Worm (Caenorhabditis elegans): Measurements from ENCODE around the gene dhs-30.

dhs-30 gene

ce11 chrX:17195080-17195479, 40.6 kb downstream of the dhs-30 start, which contains the start of gene B0302.5:
Gene B0302.5 (minus strand): TSS chrX:17195137.
- TF ChIP-seq snpc-4 (tag; optimal IDR thresholded peaks at IDR 0.05) (no peak), zag-1 (tag; optimal IDR thresholded peaks at IDR 0.05) (no peak), sea-2 (GFP tag; optimal IDR thresholded peaks at IDR 0.05) (no peak), fkh-10 (GFP tag; optimal IDR thresholded peaks at IDR 0.05) (no peak), elt-2 (tag; optimal IDR thresholded peaks at IDR 0.05) (peak; percentile 66), nhr-67 (tag; optimal IDR thresholded peaks at IDR 0.05) (no peak), nhr-43 (tag; optimal IDR thresholded peaks at IDR 0.05; ENCODE audit: poor library complexity, severe bottlenecking) (no peak), ama-1 (optimal IDR thresholded peaks at IDR 0.05) (no peak), pha-4 (tag; optimal IDR thresholded peaks at IDR 0.05) (peak; percentile 32), hmg-11 (tag; optimal IDR thresholded peaks at IDR 0.05) (no peak), nhr-28 (tag; optimal IDR thresholded peaks at IDR 0.05) (no peak), elt-3 (tag; optimal IDR thresholded peaks at IDR 0.05) (no peak), ztf-4 (tag; optimal IDR thresholded peaks at IDR 0.05) (no peak), lsy-12 (tag; optimal IDR thresholded peaks at IDR 0.05) (no peak), ceh-9 (tag; optimal IDR thresholded peaks at IDR 0.05) (no peak), aly-2 (tag; optimal IDR thresholded peaks at IDR 0.05) (no peak), egl-27 (tag; optimal IDR thresholded peaks at IDR 0.05) (no peak), pqm-1 (tag; optimal IDR thresholded peaks at IDR 0.05) (peak; percentile 22), unc-62 (GFP tag; optimal IDR thresholded peaks at IDR 0.05) (no peak), elt-1 (tag; optimal IDR thresholded peaks at IDR 0.05) (no peak), tbx-2 (tag; optimal IDR thresholded peaks at IDR 0.05) (no peak), skn-1 (tag; optimal IDR thresholded peaks at IDR 0.05) (peak; percentile 70), nfya-1 (tag; optimal IDR thresholded peaks at IDR 0.05; ENCODE audit: insufficient read depth) (no peak), nhr-12 (tag; optimal IDR thresholded peaks at IDR 0.05) (no peak), ceh-16 (tag; optimal IDR thresholded peaks at IDR 0.05) (no peak)

- TF ChIP-seq zag-1 (tag; optimal IDR thresholded peaks at IDR 0.05) (no peak), pqm-1 (tag; optimal IDR thresholded peaks at IDR 0.05) (no peak), elt-2 (tag; optimal IDR thresholded peaks at IDR 0.05) (peak; percentile 70), lsy-12 (tag; optimal IDR thresholded peaks at IDR 0.05) (no peak), fkh-2 (tag; optimal IDR thresholded peaks at IDR 0.05) (no peak), lin-39 (tag; optimal IDR thresholded peaks at IDR 0.05) (no peak)
Observed at ce11 chrX:17185696-17186430, 49.8 kb downstream of the dhs-30 start, which contains the start of gene sid-3. Gene sid-3 (plus strand): TSS chrX:17186380.

- no peak for TF ChIP-seq unc-62 (GFP tag; optimal IDR thresholded peaks at IDR 0.05)
- no peak for TF ChIP-seq elt-1 (tag; optimal IDR thresholded peaks at IDR 0.05)
- peak; percentile 6 for TF ChIP-seq R02D3.7 (tag; optimal IDR thresholded peaks at IDR 0.05)
- TF ChIP-seq elt-2 (tag; optimal IDR thresholded peaks at IDR 0.05), result peak; percentile 46
- no peak for TF ChIP-seq zag-1 (tag; optimal IDR thresholded peaks at IDR 0.05)
- TF ChIP-seq tbx-2 (tag; optimal IDR thresholded peaks at IDR 0.05), result no peak
- TF ChIP-seq nhr-25 (tag; optimal IDR thresholded peaks at IDR 0.05), result peak; percentile 73
- TF ChIP-seq fkh-2 (tag; optimal IDR thresholded peaks at IDR 0.05), result no peak
- no peak for TF ChIP-seq nhr-43 (tag; optimal IDR thresholded peaks at IDR 0.05; ENCODE audit: poor library complexity, severe bottlenecking)
- no peak for TF ChIP-seq ztf-4 (tag; optimal IDR thresholded peaks at IDR 0.05)
- TF ChIP-seq pqm-1 (tag; optimal IDR thresholded peaks at IDR 0.05), result peak; percentile 55
- peak; percentile 63 for TF ChIP-seq skn-1 (tag; optimal IDR thresholded peaks at IDR 0.05)
- no peak for TF ChIP-seq nhr-76 (tag; optimal IDR thresholded peaks at IDR 0.05)
- peak; percentile 28 for TF ChIP-seq egl-27 (tag; optimal IDR thresholded peaks at IDR 0.05)
- TF ChIP-seq ceh-9 (tag; optimal IDR thresholded peaks at IDR 0.05), result no peak
- no peak for TF ChIP-seq aly-2 (tag; optimal IDR thresholded peaks at IDR 0.05)
- no peak for TF ChIP-seq ama-1 (optimal IDR thresholded peaks at IDR 0.05)
- no peak for TF ChIP-seq nhr-11 (tag; optimal IDR thresholded peaks at IDR 0.05)
- peak; percentile 92 for TF ChIP-seq pha-4 (tag; optimal IDR thresholded peaks at IDR 0.05)
- TF ChIP-seq lin-15B (tag; optimal IDR thresholded peaks at IDR 0.05), result peak; percentile 12
- TF ChIP-seq lsy-12 (tag; optimal IDR thresholded peaks at IDR 0.05), result no peak
- no peak for TF ChIP-seq nhr-12 (tag; optimal IDR thresholded peaks at IDR 0.05)
- no peak for TF ChIP-seq fkh-10 (GFP tag; optimal IDR thresholded peaks at IDR 0.05)
- no peak for TF ChIP-seq ceh-82 (tag; optimal IDR thresholded peaks at IDR 0.05)
- TF ChIP-seq nhr-23 (tag; optimal IDR thresholded peaks at IDR 0.05), result peak; percentile 58
- no peak for TF ChIP-seq eor-1 (tag; optimal IDR thresholded peaks at IDR 0.05)
- no peak for TF ChIP-seq unc-39 (tag; optimal IDR thresholded peaks at IDR 0.05)
- TF ChIP-seq hmg-11 (tag; optimal IDR thresholded peaks at IDR 0.05), result peak; percentile 90
- no peak for TF ChIP-seq fos-1 (tag; optimal IDR thresholded peaks at IDR 0.05)
- TF ChIP-seq snpc-4 (tag; optimal IDR thresholded peaks at IDR 0.05), result no peak
- TF ChIP-seq nfya-1 (tag; optimal IDR thresholded peaks at IDR 0.05; ENCODE audit: insufficient read depth), result peak; percentile 74
- TF ChIP-seq ztf-11 (tag; optimal IDR thresholded peaks at IDR 0.05), result no peak
- TF ChIP-seq nhr-77 (tag; optimal IDR thresholded peaks at IDR 0.05), result no peak
- peak; percentile 71 for TF ChIP-seq mdl-1 (tag; optimal IDR thresholded peaks at IDR 0.05)
- TF ChIP-seq nhr-237 (tag; optimal IDR thresholded peaks at IDR 0.05), result no peak
- no peak for TF ChIP-seq nhr-28 (tag; optimal IDR thresholded peaks at IDR 0.05)
- TF ChIP-seq lin-39 (tag; optimal IDR thresholded peaks at IDR 0.05), result peak; percentile 53
- TF ChIP-seq daf-12 (tag; optimal IDR thresholded peaks at IDR 0.05), result no peak
- no peak for TF ChIP-seq mml-1 (tag; optimal IDR thresholded peaks at IDR 0.05)
- TF ChIP-seq ceh-16 (tag; optimal IDR thresholded peaks at IDR 0.05), result no peak
- peak; percentile 54 for TF ChIP-seq ceh-28 (tag; optimal IDR thresholded peaks at IDR 0.05)
- no peak for TF ChIP-seq nhr-67 (tag; optimal IDR thresholded peaks at IDR 0.05)
- TF ChIP-seq elt-3 (tag; optimal IDR thresholded peaks at IDR 0.05), result no peak
Observed at ce11 chrX:17184363-17184762, 51.3 kb downstream of the dhs-30 start.
